Worm (Caenorhabditis elegans) whole organism, L1 larva: ENCODE measurements around the gene pes-4.

Experiments
- ama-1 ChIP-seq: fragments of 150-350 bp; optimal IDR thresholded peaks from 2 replicates; lab custom pipeline; 2014
- blmp-1 ChIP-seq: fragments of 150-350 bp; optimal IDR thresholded peaks from 2 replicates; lab custom pipeline; 2014; ENCODE audit warnings: missing biosample characterization, missing genetic modification characterization
- dpl-1 ChIP-seq, 3 experiments: fragments of 150-350 bp in 2 of 3; sonication (generic microtip) in 1 of 3; optimal IDR thresholded peaks; 2 replicates each; lab custom pipeline; 2014 to 2017; ENCODE audit warnings: missing biosample characterization in 3 of 3, missing genetic modification characterization in 3 of 3, missing genetic modification reagents in 3 of 3
- grh-1 ChIP-seq: fragments of 200-800 bp; sonication (Bioruptor generic); IDR thresholded peaks from 2 replicates; pipeline ENCODE4 v1.3.6; 2022; ENCODE audit warnings: missing genetic modification reagents, missing genetic modification characterization, missing compliant biosample characterization
- hlh-17 ChIP-seq: fragments of 200-800 bp; sonication (Bioruptor generic); optimal IDR thresholded peaks from 2 replicates; lab custom pipeline; 2018; ENCODE audit warnings: missing genetic modification characterization, mild to moderate bottlenecking, missing compliant biosample characterization, moderate library complexity, borderline replicate concordance
- hpl-2 ChIP-seq: fragments of 150-350 bp; optimal IDR thresholded peaks from 2 replicates; lab custom pipeline; 2014; ENCODE audit warnings: missing biosample characterization, missing genetic modification reagents, missing genetic modification characterization
- mdl-1 ChIP-seq, 2 experiments: fragments of 150-350 bp; optimal IDR thresholded peaks; 2 replicates each; lab custom pipeline; 2014 to 2017; ENCODE audit warnings: missing biosample characterization in 2 of 2, missing genetic modification characterization in 2 of 2, inconsistent platforms in 1 of 2
- mep-1 ChIP-seq: fragments of 150-350 bp; optimal IDR thresholded peaks from 2 replicates; lab custom pipeline; 2014; ENCODE audit warnings: missing biosample characterization, missing genetic modification characterization
- nhr-237 ChIP-seq: fragments of 150-350 bp; optimal IDR thresholded peaks from 2 replicates; lab custom pipeline; 2014; ENCODE audit warnings: missing biosample characterization, missing genetic modification characterization
- nhr-85 ChIP-seq: sonication (generic microtip); peaks from one replicate; lab custom pipeline; 2016; ENCODE audit warnings: missing genetic modification characterization, inconsistent platforms, missing compliant biosample characterization
- pqm-1 ChIP-seq: sonication (generic microtip); optimal IDR thresholded peaks from 3 replicates; lab custom pipeline; 2017; ENCODE audit warnings: missing biosample characterization, missing genetic modification characterization
- vab-15 ChIP-seq: sonication (generic microtip); optimal IDR thresholded peaks from 2 replicates; lab custom pipeline; 2017; ENCODE audit warnings: missing genotype, mild to moderate bottlenecking, missing genetic modification characterization, missing compliant biosample characterization
- ztf-11 ChIP-seq, 2 experiments: sonication (generic microtip); optimal IDR thresholded peaks; 2 replicates each; lab custom pipeline; 2016 to 2017; ENCODE audit warnings: missing genetic modification characterization in 2 of 2, missing biosample characterization in 1 of 2, missing compliant biosample characterization in 1 of 2

ce11 chrIII:1230174-1230573, at the start of gene pes-4:
- TF ChIP-seq pqm-1 (tag; lab: Kevin White, UChicago) (no peak), blmp-1 (tag; lab: Kevin White, UChicago) (no peak), vab-15 (tag; lab: Kevin White, UChicago) (no peak), ztf-11 (tag; optimal IDR thresholded peaks at IDR 0.05; lab: Kevin White, UChicago) (no peak), hlh-17 (GFP tag; lab: Kevin White, UChicago) (no peak), grh-1 (GFP tag; lab: Robert Waterston, UW) (no peak), dpl-1 (GFP tag; optimal IDR thresholded peaks at IDR 0.05; lab: Kevin White, UChicago) (no peak), ama-1 (lab: Kevin White, UChicago) (no peak), mep-1 (tag; lab: Kevin White, UChicago) (no peak), hpl-2 (GFP tag; lab: Kevin White, UChicago) (no peak), mdl-1 (tag; optimal IDR thresholded peaks at IDR 0.05; lab: Kevin White, UChicago) (no peak), nhr-237 (tag; lab: Kevin White, UChicago) (no peak), nhr-85 (tag; lab: Kevin White, UChicago) (no peak)
